Worm (Caenorhabditis elegans): ENCODE measurements around the gene Y45F10B.8.
"Not testable (repeated sequence)": the region's sequence is repeated elsewhere in the genome, so short reads cannot be mapped to it uniquely, and the experiment has no call there.

The Y45F10B.8 gene

DNA sequence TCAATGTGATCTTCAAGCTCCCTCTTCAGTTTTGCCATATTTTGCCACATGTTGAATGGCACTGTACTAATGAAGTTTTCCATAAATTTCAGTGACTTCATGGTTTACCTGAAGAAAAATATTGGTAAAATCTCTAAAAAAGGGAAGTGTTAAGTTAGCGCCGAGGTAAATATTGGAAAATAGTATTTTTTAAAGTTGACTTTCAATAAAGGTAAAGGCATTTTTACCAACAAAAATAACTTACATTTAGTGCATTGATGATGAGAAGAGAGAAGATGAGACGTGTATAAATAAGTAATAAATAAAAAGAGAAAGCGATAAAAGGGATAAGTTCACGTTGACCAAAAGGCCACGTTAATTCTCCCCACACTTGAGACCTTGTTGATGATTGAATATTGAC is at the start of gene Y45F10B.8:
Gene Y45F10B.8, minus strand, starts transcription at position 101 of the 400 bp plus-strand sequence.
- TF ChIP-seq ceh-36 (tag; optimal IDR thresholded peaks at IDR 0.05); ets-7 (tag; optimal IDR thresholded peaks at IDR 0.05); scrt-1 (GFP tag; IDR thresholded peaks at IDR 0.05): not testable (repeated sequence)

DNA sequence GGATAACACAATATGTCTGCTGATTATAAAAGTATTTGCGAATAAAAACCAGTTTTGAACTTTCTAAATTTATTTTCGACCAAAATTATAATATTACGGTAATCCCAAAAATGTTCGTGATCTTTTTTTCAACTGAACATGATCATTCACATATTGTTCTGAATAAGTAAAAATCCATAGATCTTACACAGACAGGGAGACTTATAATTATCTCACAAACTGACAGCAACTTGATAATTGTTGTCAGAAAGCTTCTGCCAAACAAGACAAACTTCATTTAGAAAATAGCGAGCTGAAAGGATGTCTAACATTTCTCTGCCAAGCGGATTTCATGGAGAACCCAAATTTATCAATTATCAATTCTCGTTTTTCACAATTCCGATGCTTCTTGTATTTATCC is 48.4 kb upstream of the Y45F10B.8 start, which contains the start of gene sru-21:
Gene sru-21, plus strand, starts transcription at position 301 of the 400 bp plus-strand sequence.
- TF ChIP-seq flt-1 (GFP tag; IDR thresholded peaks at IDR 0.05) (no peak), F13C5.2 (tag; optimal IDR thresholded peaks at IDR 0.05) (no peak), ets-7 (tag; optimal IDR thresholded peaks at IDR 0.05) (no peak), hnd-1 (tag; optimal IDR thresholded peaks at IDR 0.05) (no peak), pes-1 (GFP tag; IDR thresholded peaks at IDR 0.05) (no peak), ceh-13 (GFP tag; optimal IDR thresholded peaks at IDR 0.05) (no peak), ceh-36 (tag; optimal IDR thresholded peaks at IDR 0.05) (no peak)

DNA sequence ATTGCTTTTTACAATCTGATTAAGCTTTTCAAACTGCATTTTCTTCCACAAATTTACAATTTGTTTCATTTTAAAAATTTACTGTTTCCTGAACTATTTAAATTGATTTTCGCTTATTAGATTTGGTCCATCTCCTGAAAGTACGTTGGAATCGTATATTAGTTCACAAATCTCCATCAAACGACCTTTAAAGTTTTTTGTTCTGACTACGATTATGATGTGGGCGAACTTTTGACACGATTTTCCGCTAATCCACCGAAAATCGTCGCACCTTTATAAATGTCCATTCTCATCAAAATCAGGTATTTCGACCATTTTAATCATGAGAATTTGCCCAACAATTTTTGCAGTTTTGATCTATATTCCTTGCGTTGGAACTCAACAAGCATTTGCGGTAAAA is 45.5 kb upstream of the Y45F10B.8 start, which contains the start of gene C08F11.1:
Gene C08F11.1, plus strand, starts transcription at position 301 of the 400 bp plus-strand sequence.
- TF ChIP-seq tbx-11 (GFP tag; IDR thresholded peaks at IDR 0.05) (no peak), ama-1 (optimal IDR thresholded peaks at IDR 0.05) (no peak), ets-7 (tag; optimal IDR thresholded peaks at IDR 0.05) (no peak), tbx-37 (GFP tag; conservative IDR thresholded peaks at IDR 0.05) (no peak)

DNA sequence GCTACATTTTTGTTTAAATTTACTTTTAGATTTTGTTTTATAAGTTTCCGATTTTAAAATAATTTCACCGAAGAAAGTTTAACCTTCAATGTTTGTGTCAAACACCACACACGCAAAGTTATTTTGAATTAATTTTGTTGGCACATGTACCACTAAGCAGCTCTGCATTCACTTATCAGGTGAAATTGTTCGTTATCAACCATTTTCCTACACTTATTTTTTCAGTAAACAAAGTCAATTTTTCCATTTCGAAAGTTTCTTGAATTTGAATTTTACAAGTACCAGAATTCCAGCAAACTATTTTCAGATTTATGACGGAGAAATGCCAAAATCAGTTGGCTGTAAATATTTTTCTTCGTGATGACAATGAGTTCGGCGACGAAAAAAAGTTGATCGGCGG is 41.1 kb upstream of the Y45F10B.8 start, which contains the start of gene C08F11.3:
Gene C08F11.3, plus strand, starts transcription at position 301 of the 400 bp plus-strand sequence.
- TF ChIP-seq B0310.2 (tag; optimal IDR thresholded peaks at IDR 0.05) = no peak
- TF ChIP-seq ceh-13 (GFP tag; optimal IDR thresholded peaks at IDR 0.05) = no peak
- no peak for TF ChIP-seq hmbx-1 (tag; optimal IDR thresholded peaks at IDR 0.05)
- TF ChIP-seq tbx-37 (GFP tag; conservative IDR thresholded peaks at IDR 0.05) = no peak
- no peak for TF ChIP-seq flt-1 (GFP tag; IDR thresholded peaks at IDR 0.05)
- TF ChIP-seq pes-1 (GFP tag; IDR thresholded peaks at IDR 0.05) = no peak
- TF ChIP-seq hnd-1 (tag; optimal IDR thresholded peaks at IDR 0.05) = no peak
- TF ChIP-seq sea-1 (GFP tag; conservative IDR thresholded peaks at IDR 0.05) = no peak
- no peak for TF ChIP-seq scrt-1 (GFP tag; IDR thresholded peaks at IDR 0.05)
- no peak for TF ChIP-seq ceh-36 (tag; optimal IDR thresholded peaks at IDR 0.05)
- no peak for TF ChIP-seq ama-1 (optimal IDR thresholded peaks at IDR 0.05)
- TF ChIP-seq hmg-4 (GFP tag; optimal IDR thresholded peaks at IDR 0.05) = no peak
- no peak for TF ChIP-seq tra-4 (tag; optimal IDR thresholded peaks at IDR 0.05)
- TF ChIP-seq ets-7 (tag; optimal IDR thresholded peaks at IDR 0.05) = no peak
- no peak for TF ChIP-seq aly-1 (tag; optimal IDR thresholded peaks at IDR 0.05)
- no peak for TF ChIP-seq tbx-11 (GFP tag; IDR thresholded peaks at IDR 0.05)
- no peak for TF ChIP-seq F13C5.2 (tag; optimal IDR thresholded peaks at IDR 0.05)

DNA sequence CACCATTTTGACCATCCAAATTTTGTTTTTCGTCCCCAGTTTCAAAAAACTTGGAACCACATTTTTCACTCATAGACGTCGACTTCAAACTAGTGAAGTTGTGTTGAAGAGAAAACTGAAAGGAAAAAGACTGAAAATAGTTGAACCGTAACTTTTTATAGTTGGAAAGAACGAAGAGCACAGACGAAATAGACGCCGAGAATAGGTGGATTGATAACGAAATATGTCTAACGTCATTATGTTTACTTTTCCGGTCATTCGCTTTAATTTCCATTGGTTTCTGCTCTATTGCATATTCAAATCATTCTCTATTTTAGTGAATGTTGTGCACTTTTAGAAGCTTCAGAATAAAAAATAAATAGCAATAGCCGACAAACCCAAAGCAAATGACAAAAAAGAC is 31.7 kb upstream of the Y45F10B.8 start, which contains the start of gene C08F11.13:
Gene C08F11.13, minus strand, starts transcription at position 138 of the 400 bp plus-strand sequence.
- no peak for TF ChIP-seq ets-7 (tag; optimal IDR thresholded peaks at IDR 0.05)
- TF ChIP-seq pes-1 (GFP tag; IDR thresholded peaks at IDR 0.05) = no peak
- TF ChIP-seq sea-1 (GFP tag; conservative IDR thresholded peaks at IDR 0.05) = no peak

DNA sequence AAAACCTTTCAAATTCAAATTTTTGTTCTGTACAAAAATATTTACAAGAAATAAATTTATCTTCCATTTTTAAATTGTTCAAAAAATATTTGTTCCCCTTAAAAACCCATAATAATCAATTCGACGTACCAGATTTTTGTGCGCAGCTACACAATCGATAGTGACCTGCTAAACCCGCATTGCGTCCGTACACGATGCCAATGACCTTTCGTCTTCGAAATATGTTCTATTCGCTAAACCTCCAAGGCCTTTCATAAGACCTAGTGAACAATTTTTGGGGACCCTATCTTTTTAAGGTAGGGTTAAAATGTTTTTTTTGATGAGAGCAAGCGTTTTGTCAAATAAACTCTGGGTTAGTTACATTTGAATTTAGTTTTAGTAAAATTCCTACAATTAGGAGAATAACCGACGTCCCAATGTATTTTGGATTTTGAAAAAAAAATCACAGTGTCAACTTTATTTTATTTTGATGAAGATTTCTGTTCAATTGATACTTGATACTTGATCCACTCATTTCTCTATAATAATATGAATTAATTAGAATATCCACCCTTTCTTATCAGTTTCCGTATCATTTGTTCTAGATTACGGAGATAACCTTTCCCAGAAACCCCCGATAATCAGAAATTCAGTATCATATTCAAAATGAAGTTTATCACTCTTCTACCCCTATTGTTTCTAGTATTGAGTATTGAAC is 24.0 kb upstream of the Y45F10B.8 start, which contains the start of gene Y45F10B.59:
Gene Y45F10B.59, plus strand, starts transcription at position 647 of the 697 bp plus-strand sequence.
- TF ChIP-seq flt-1 (GFP tag; IDR thresholded peaks at IDR 0.05) = no peak
- no peak for TF ChIP-seq tbx-37 (GFP tag; conservative IDR thresholded peaks at IDR 0.05)
- no peak for TF ChIP-seq F13C5.2 (tag; optimal IDR thresholded peaks at IDR 0.05)
- no peak for TF ChIP-seq hnd-1 (tag; optimal IDR thresholded peaks at IDR 0.05)
- TF ChIP-seq hmbx-1 (tag; optimal IDR thresholded peaks at IDR 0.05) = no peak
- TF ChIP-seq sea-1 (GFP tag; conservative IDR thresholded peaks at IDR 0.05) = no peak
- no peak for TF ChIP-seq ceh-36 (tag; optimal IDR thresholded peaks at IDR 0.05)
- no peak for TF ChIP-seq aly-1 (tag; optimal IDR thresholded peaks at IDR 0.05)
- TF ChIP-seq ets-7 (tag; optimal IDR thresholded peaks at IDR 0.05) = no peak
- TF ChIP-seq ama-1 (optimal IDR thresholded peaks at IDR 0.05) = no peak
- no peak for TF ChIP-seq tra-4 (tag; optimal IDR thresholded peaks at IDR 0.05)
- TF ChIP-seq ceh-13 (GFP tag; optimal IDR thresholded peaks at IDR 0.05) = no peak
- TF ChIP-seq hmg-4 (GFP tag; optimal IDR thresholded peaks at IDR 0.05) = no peak
- TF ChIP-seq pes-1 (GFP tag; IDR thresholded peaks at IDR 0.05) = no peak
- no peak for TF ChIP-seq tbx-11 (GFP tag; IDR thresholded peaks at IDR 0.05)
- no peak for TF ChIP-seq scrt-1 (GFP tag; IDR thresholded peaks at IDR 0.05)
- no peak for TF ChIP-seq B0310.2 (tag; optimal IDR thresholded peaks at IDR 0.05)

DNA sequence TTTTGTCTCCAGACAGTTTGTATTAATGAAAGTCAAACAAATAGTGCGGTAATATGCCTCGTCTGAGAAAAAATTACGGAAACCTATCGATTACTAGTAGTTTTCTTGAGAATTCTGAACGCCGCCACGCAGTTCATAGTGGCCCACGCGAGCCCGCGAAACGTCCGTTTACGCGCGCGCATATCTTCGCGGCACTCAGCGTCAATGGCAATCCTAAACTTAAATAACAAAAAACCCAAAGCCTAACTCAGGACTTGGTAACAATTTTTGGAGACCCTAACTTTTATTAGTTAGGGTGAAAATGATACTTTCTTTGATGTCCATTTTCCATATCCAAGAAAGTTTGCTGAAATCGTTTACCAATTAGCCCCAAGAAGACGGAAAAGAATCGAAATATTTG is 23.4 kb upstream of the Y45F10B.8 start:
- TF ChIP-seq flt-1 (GFP tag; IDR thresholded peaks at IDR 0.05) = no peak
- no peak for TF ChIP-seq pes-1 (GFP tag; IDR thresholded peaks at IDR 0.05)
- no peak for TF ChIP-seq ama-1 (optimal IDR thresholded peaks at IDR 0.05)
- TF ChIP-seq scrt-1 (GFP tag; IDR thresholded peaks at IDR 0.05) = no peak
- no peak for TF ChIP-seq tbx-11 (GFP tag; IDR thresholded peaks at IDR 0.05)
- TF ChIP-seq aly-1 (tag; optimal IDR thresholded peaks at IDR 0.05) = no peak
- TF ChIP-seq ceh-13 (GFP tag; optimal IDR thresholded peaks at IDR 0.05) = no peak
- no peak for TF ChIP-seq tra-4 (tag; optimal IDR thresholded peaks at IDR 0.05)
- TF ChIP-seq hmbx-1 (tag; optimal IDR thresholded peaks at IDR 0.05) = no peak
- TF ChIP-seq ceh-36 (tag; optimal IDR thresholded peaks at IDR 0.05) = no peak
- TF ChIP-seq tbx-37 (GFP tag; conservative IDR thresholded peaks at IDR 0.05) = no peak
- no peak for TF ChIP-seq F13C5.2 (tag; optimal IDR thresholded peaks at IDR 0.05)
- no peak for TF ChIP-seq ets-7 (tag; optimal IDR thresholded peaks at IDR 0.05)
- no peak for TF ChIP-seq B0310.2 (tag; optimal IDR thresholded peaks at IDR 0.05)

DNA sequence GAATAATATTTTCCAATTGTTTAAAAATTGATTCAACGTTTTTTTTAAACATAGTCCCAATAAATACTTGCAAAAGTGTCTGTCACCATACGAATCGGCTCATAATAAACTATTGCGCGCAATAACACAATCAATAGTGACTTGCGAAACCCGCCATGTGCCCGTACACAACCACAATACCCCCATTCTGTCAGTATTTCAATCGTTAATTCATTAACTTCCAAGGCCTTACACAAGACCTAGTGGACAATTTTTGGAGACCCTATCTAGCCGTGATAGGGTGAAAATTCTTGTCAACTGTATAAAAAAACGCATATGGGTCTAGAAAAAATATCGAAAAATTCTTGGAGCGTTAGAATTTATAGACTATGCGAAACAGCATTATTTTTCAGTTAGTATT is 22.6 kb upstream of the Y45F10B.8 start:
- no peak for TF ChIP-seq tra-4 (tag; optimal IDR thresholded peaks at IDR 0.05)
- no peak for TF ChIP-seq B0310.2 (tag; optimal IDR thresholded peaks at IDR 0.05)
- TF ChIP-seq ama-1 (optimal IDR thresholded peaks at IDR 0.05) = no peak
- no peak for TF ChIP-seq ceh-13 (GFP tag; optimal IDR thresholded peaks at IDR 0.05)
- no peak for TF ChIP-seq hnd-1 (tag; optimal IDR thresholded peaks at IDR 0.05)
- TF ChIP-seq tbx-37 (GFP tag; conservative IDR thresholded peaks at IDR 0.05) = no peak
- no peak for TF ChIP-seq ceh-36 (tag; optimal IDR thresholded peaks at IDR 0.05)
- TF ChIP-seq hmg-4 (GFP tag; optimal IDR thresholded peaks at IDR 0.05) = no peak
- TF ChIP-seq ets-7 (tag; optimal IDR thresholded peaks at IDR 0.05) = no peak
